Worm (Caenorhabditis elegans): ENCODE results near the gene slc-25A21.

- TF ChIP-seq sma-3 (GFP tag; optimal IDR thresholded peaks at IDR 0.05) (no peak), gmeb-1 (tag; optimal IDR thresholded peaks at IDR 0.05) (no peak), zag-1 (tag; optimal IDR thresholded peaks at IDR 0.05) (no peak)
Observed at ce11 chrX:16143853-16144252, 45.8 kb upstream of the slc-25A21 start.
